Worm (Caenorhabditis elegans): ENCODE results near the gene clec-130.

Gene clec-130

DNA sequence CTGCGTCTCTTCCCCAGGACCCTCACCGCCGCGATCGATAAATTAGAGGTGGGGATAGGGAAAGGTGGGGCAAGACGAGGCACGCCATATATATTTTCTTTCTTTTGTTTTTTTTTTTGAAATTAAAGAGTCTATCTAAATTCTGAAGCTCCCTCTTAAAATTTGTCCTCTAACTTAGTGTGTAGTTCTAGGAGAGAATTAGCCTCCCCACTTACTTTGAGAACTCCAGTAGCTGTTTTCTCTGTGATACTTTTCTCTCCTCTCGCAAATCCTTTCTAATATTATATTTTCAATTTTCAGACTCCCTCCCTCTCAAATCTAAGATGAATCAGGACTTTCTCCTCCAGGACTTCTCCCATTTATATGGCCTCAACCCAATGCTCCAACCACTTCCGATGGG, 48.7 kb downstream of the clec-130 start, which contains the start of gene M151.7:
Gene M151.7, plus strand, starts transcription at position 301 of the 400 bp plus-strand sequence.
- no peak for TF ChIP-seq hmg-20 (GFP tag; IDR thresholded peaks at IDR 0.05)
- no peak for TF ChIP-seq B0261.1 (tag; optimal IDR thresholded peaks at IDR 0.05)
- no peak for TF ChIP-seq efl-1 (GFP tag; optimal IDR thresholded peaks at IDR 0.05)
- TF ChIP-seq nhr-80 (tag; optimal IDR thresholded peaks at IDR 0.05): no peak
- TF ChIP-seq akir-1 (GFP tag; optimal IDR thresholded peaks at IDR 0.05): no peak
- no peak for TF ChIP-seq let-607 (tag; optimal IDR thresholded peaks at IDR 0.05)
- no peak for TF ChIP-seq bed-2 (GFP tag; IDR thresholded peaks at IDR 0.05)
- TF ChIP-seq ztf-3 (GFP tag; optimal IDR thresholded peaks at IDR 0.05): no peak

Measured in whole organism, young adult.